Fruit fly (Drosophila melanogaster): ENCODE results near the gene CG11878.

Gene CG11878

dm6 chr3R:25245052-25245813, 28.4 kb upstream of the CG11878 start, which contains the start of gene bam (continued):
- TF ChIP-seq Aef1 (GFP tag; IDR thresholded peaks at IDR 0.05) (peak; percentile 14; the same call in 1 of the 3 replicates), CG30403 (GFP tag; optimal IDR thresholded peaks at IDR 0.05) (no peak), CG1792 (GFP tag; optimal IDR thresholded peaks at IDR 0.05) (no peak), dmrt11E (tag; optimal IDR thresholded peaks at IDR 0.05) (no peak), Ssrp (tag; optimal IDR thresholded peaks at IDR 0.05) (peak; percentile 34), Med (GFP tag) (peak; percentile 56), sug (tag; optimal IDR thresholded peaks at IDR 0.05) (peak; percentile 46), CG5180 (GFP tag; optimal IDR thresholded peaks at IDR 0.05) (no peak), pzg (GFP tag; optimal IDR thresholded peaks at IDR 0.05) (peak; percentile 81), Neu2 (GFP tag; optimal IDR thresholded peaks at IDR 0.05; ENCODE audit: borderline replicate concordance) (no peak), sd (tag; optimal IDR thresholded peaks at IDR 0.05) (peak; percentile 52), CG17829 (tag; optimal IDR thresholded peaks at IDR 0.05) (peak; percentile 52), slp2 (GFP tag; optimal IDR thresholded peaks at IDR 0.05) (no peak), CG12659 (GFP tag; optimal IDR thresholded peaks at IDR 0.05) (peak; percentile 37), dpn (GFP tag; optimal IDR thresholded peaks at IDR 0.05) (peak in 1 of 2 experiments; percentile 24), BEAF-32 (GFP tag; optimal IDR thresholded peaks at IDR 0.05) (peak; percentile 24), CG1603 (tag; optimal IDR thresholded peaks at IDR 0.05) (peak; percentile 57), Jarid2 (GFP tag; optimal IDR thresholded peaks at IDR 0.05) (no peak), HmgZ (tag; optimal IDR thresholded peaks at IDR 0.05) (peak; percentile 67), nmo (GFP tag; optimal IDR thresholded peaks at IDR 0.05) (peak; percentile 40), br (optimal IDR thresholded peaks at IDR 0.05) (no peak), Tbp (GFP tag; optimal IDR thresholded peaks at IDR 0.05) (no peak), corto (GFP tag; optimal IDR thresholded peaks at IDR 0.05) (no peak), esg (GFP tag; conservative IDR thresholded peaks at IDR 0.05) (no peak), CG9817 (tag; optimal IDR thresholded peaks at IDR 0.05) (no peak), stwl (tag; optimal IDR thresholded peaks at IDR 0.05) (peak; percentile 83), pita (GFP tag; optimal IDR thresholded peaks at IDR 0.05) (peak; percentile 86), PHDP (tag; optimal IDR thresholded peaks at IDR 0.05) (peak; percentile 4), CG15479 (GFP tag; optimal IDR thresholded peaks at IDR 0.05) (no peak), tx (GFP tag; optimal IDR thresholded peaks at IDR 0.05) (no peak), chn (GFP tag; optimal IDR thresholded peaks at IDR 0.05) (no peak), CG6791 (GFP tag; IDR thresholded peaks at IDR 0.05; ENCODE audit: partially characterized antibody) (0 out of 3 replicates have a peak, but pooled peaks have one; percentile 47), da (GFP tag; optimal IDR thresholded peaks at IDR 0.05) (no peak), Dp (GFP tag; optimal IDR thresholded peaks at IDR 0.05) (peak; percentile 97), CG8944 (GFP tag; optimal IDR thresholded peaks at IDR 0.05) (no peak), gsb-n (tag; optimal IDR thresholded peaks at IDR 0.05) (peak; percentile 10), CG14710 (tag; optimal IDR thresholded peaks at IDR 0.05) (peak; percentile 45), insv (GFP tag; optimal IDR thresholded peaks at IDR 0.05) (peak in 1 of 2 experiments; percentile 46), maf-S (GFP tag; optimal IDR thresholded peaks at IDR 0.05) (no peak), wdn (GFP tag; IDR thresholded peaks at IDR 0.05) (no peak), croc (GFP tag; conservative IDR thresholded peaks at IDR 0.05) (no peak), CG8290 (GFP tag; optimal IDR thresholded peaks at IDR 0.05) (peak; percentile 43), CG8290 (tag; optimal IDR thresholded peaks at IDR 0.05) (no peak), Xrp1 (GFP tag; IDR thresholded peaks at IDR 0.05) (no peak), CG13894 (tag; optimal IDR thresholded peaks at IDR 0.05) (peak; percentile 27), B-H2 (GFP tag; optimal IDR thresholded peaks at IDR 0.05) (peak; percentile 58), CTCF (GFP tag; optimal IDR thresholded peaks at IDR 0.05) (peak; percentile 76), seq (GFP tag; IDR thresholded peaks at IDR 0.05) (no peak), bbx (GFP tag; IDR thresholded peaks at IDR 0.05; ENCODE audit: partially characterized antibody) (no peak), jumu (GFP tag; optimal IDR thresholded peaks at IDR 0.05) (no peak)
